Fruit fly (Drosophila melanogaster) whole organism, embryonic: ENCODE data around the gene Cipc.

Experiments
- Blimp-1 ChIP-seq: fragments of 200-800 bp; sonication (Bioruptor generic); optimal IDR thresholded peaks from 3 replicates; lab custom pipeline; 2018; ENCODE audit warnings: missing biosample characterization, missing genetic modification characterization, mild to moderate bottlenecking, moderate library complexity, missing genetic modification reagents
- BtbVII ChIP-seq: fragments of 200-800 bp; sonication (Bioruptor generic); optimal IDR thresholded peaks from 3 replicates; lab custom pipeline; 2017; ENCODE audit warnings: missing biosample characterization, mild to moderate bottlenecking, missing genetic modification characterization
- CG10209 ChIP-seq: fragments of 200-800 bp; sonication (Bioruptor generic); optimal IDR thresholded peaks from 3 replicates; lab custom pipeline; 2017; ENCODE audit warnings: missing biosample characterization, mild to moderate bottlenecking, missing genetic modification characterization, missing genetic modification reagents
- CG10654 ChIP-seq: fragments of 200-800 bp; sonication (Bioruptor generic); optimal IDR thresholded peaks from 2 replicates; lab custom pipeline; 2016; ENCODE audit warnings: missing biosample characterization, missing genetic modification characterization
- CG13624 ChIP-seq: fragments of 200-800 bp; sonication (Bioruptor generic); optimal IDR thresholded peaks from 2 replicates; lab custom pipeline; 2016; ENCODE audit warnings: missing biosample characterization, missing genetic modification characterization
- CG13894 ChIP-seq: fragments of 200-800 bp; sonication (Bioruptor generic); optimal IDR thresholded peaks from 3 replicates; lab custom pipeline; 2018; ENCODE audit warnings: missing biosample characterization, mild to moderate bottlenecking, missing genetic modification characterization, moderate library complexity
- CG14050 ChIP-seq: fragments of 200-800 bp; sonication (Bioruptor generic); IDR thresholded peaks from 3 replicates; pipeline ENCODE4 v1.3.6; 2022; ENCODE audit warnings: missing biosample characterization, missing genetic modification characterization
- CG17802 ChIP-seq: fragments of 200-800 bp; sonication (Bioruptor generic); optimal IDR thresholded peaks from 2 replicates; lab custom pipeline; 2018; ENCODE audit warnings: missing biosample characterization, mild to moderate bottlenecking, missing genetic modification characterization, moderate library complexity
- CG18599 ChIP-seq: fragments of 200-800 bp; sonication (Bioruptor generic); optimal IDR thresholded peaks from 3 replicates; lab custom pipeline; 2017; ENCODE audit warnings: missing biosample characterization, missing genetic modification characterization, mild to moderate bottlenecking, moderate library complexity, missing genetic modification reagents
- CG2116 ChIP-seq: fragments of 200-800 bp; sonication (Bioruptor generic); optimal IDR thresholded peaks from 3 replicates; lab custom pipeline; 2018; ENCODE audit warnings: missing biosample characterization, mild to moderate bottlenecking, missing genetic modification characterization
- CG2120 ChIP-seq: fragments of 200-800 bp; sonication (Bioruptor generic); optimal IDR thresholded peaks from 3 replicates; lab custom pipeline; 2016; ENCODE audit warnings: missing biosample characterization, missing genetic modification characterization
- CG31388 ChIP-seq: fragments of 200-800 bp; sonication (Bioruptor generic); optimal IDR thresholded peaks from 2 replicates; lab custom pipeline; 2016; ENCODE audit warnings: missing biosample characterization, missing genetic modification characterization
- CG3163 ChIP-seq: fragments of 200-800 bp; sonication (Bioruptor generic); optimal IDR thresholded peaks from 3 replicates; lab custom pipeline; 2016; ENCODE audit warnings: missing biosample characterization, missing genetic modification characterization
- CG3726 ChIP-seq: fragments of 200-800 bp; sonication (Bioruptor generic); IDR thresholded peaks from 3 replicates; pipeline ENCODE4, ENCODE4 v1.3.6; 2022; ENCODE audit warnings: missing biosample characterization, missing genetic modification characterization
- CG43689 ChIP-seq: fragments of 200-800 bp; sonication (Bioruptor generic); IDR thresholded peaks from 2 replicates; pipeline ENCODE4 v1.3.6; 2022; ENCODE audit warnings: missing biosample characterization, missing genetic modification characterization
- CG4730 ChIP-seq: fragments of 200-800 bp; sonication (Bioruptor generic); IDR thresholded peaks from 2 replicates; pipeline ENCODE4 v1.3.6; 2022; ENCODE audit warnings: missing biosample characterization, missing genetic modification characterization
- CG8290 ChIP-seq, 3 experiments: fragments of 200-800 bp; sonication (Bioruptor generic); optimal IDR thresholded peaks; 2 replicates each; lab custom pipeline; 2016 to 2019; ENCODE audit warnings: missing biosample characterization in 3 of 3, missing genetic modification characterization in 3 of 3, mild to moderate bottlenecking in 2 of 3, moderate library complexity in 1 of 3
- CG9609 ChIP-seq: fragments of 200-800 bp; sonication (Bioruptor generic); optimal IDR thresholded peaks from 3 replicates; lab custom pipeline; 2016; ENCODE audit warnings: missing biosample characterization, missing genetic modification characterization
- CG9797 ChIP-seq: fragments of 200-800 bp; sonication (Bioruptor generic); optimal IDR thresholded peaks from 3 replicates; lab custom pipeline; 2018; ENCODE audit warnings: missing biosample characterization, mild to moderate bottlenecking, missing genetic modification characterization
- Dek ChIP-seq: fragments of 200-800 bp; sonication (Bioruptor generic); optimal IDR thresholded peaks from 3 replicates; lab custom pipeline; 2019; ENCODE audit warnings: missing biosample characterization, mild to moderate bottlenecking, missing genetic modification characterization, moderate library complexity
- Drgx ChIP-seq: fragments of 200-800 bp; sonication (Bioruptor generic); IDR thresholded peaks from 2 replicates; pipeline ENCODE4 v1.3.6; 2022; ENCODE audit warnings: missing biosample characterization, missing genetic modification characterization
- E2f1 ChIP-seq: fragments of 200-800 bp; sonication (Bioruptor generic); IDR thresholded peaks from 2 replicates; pipeline ENCODE4 v1.3.6; 2022; ENCODE audit warnings: missing biosample characterization, missing genetic modification characterization
- Fer3 ChIP-seq: fragments of 200-800 bp; sonication (Bioruptor generic); optimal IDR thresholded peaks from 2 replicates; lab custom pipeline; 2018; ENCODE audit warnings: missing biosample characterization, mild to moderate bottlenecking, missing genetic modification characterization, moderate library complexity
- NC2β ChIP-seq: fragments of 200-800 bp; sonication (Bioruptor generic); optimal IDR thresholded peaks from 2 replicates; lab custom pipeline; 2016; ENCODE audit warnings: missing biosample characterization, missing genetic modification characterization
- Rfx ChIP-seq: fragments of 200-800 bp; sonication (Bioruptor generic); IDR thresholded peaks from 2 replicates; pipeline ENCODE4 v1.3.6; 2022; ENCODE audit warnings: missing biosample characterization, missing genetic modification characterization
- Vsx1 ChIP-seq: fragments of 200-800 bp; sonication (Bioruptor generic); optimal IDR thresholded peaks from 2 replicates; lab custom pipeline; 2017; ENCODE audit warnings: missing biosample characterization, mild to moderate bottlenecking, missing genetic modification characterization, missing genetic modification reagents
- Xrp1 ChIP-seq: fragments of 200-800 bp; sonication (Bioruptor generic); IDR thresholded peaks from 2 replicates; pipeline ENCODE4 v1.3.6; 2022; ENCODE audit warnings: missing biosample characterization, missing genetic modification characterization
- amos ChIP-seq: fragments of 200-800 bp; sonication (Bioruptor generic); IDR thresholded peaks from 2 replicates; pipeline ENCODE4 v1.3.6; 2022; ENCODE audit warnings: missing biosample characterization, missing genetic modification characterization; ENCODE audit not compliant: partially characterized antibody
- chif ChIP-seq, 2 experiments: fragments of 200-800 bp; sonication (Bioruptor generic); optimal IDR thresholded peaks; 3 replicates each; lab custom pipeline; 2016; ENCODE audit warnings: missing biosample characterization in 2 of 2, missing genetic modification characterization in 2 of 2
- crol ChIP-seq: fragments of 200-800 bp; sonication (Bioruptor generic); IDR thresholded peaks from 2 replicates; pipeline ENCODE4 v1.3.6; 2022; ENCODE audit warnings: missing biosample characterization, missing genetic modification characterization
- dmrt99B ChIP-seq: fragments of 200-800 bp; sonication (Bioruptor generic); optimal IDR thresholded peaks from 2 replicates; lab custom pipeline; 2018; ENCODE audit warnings: missing biosample characterization, mild to moderate bottlenecking, missing genetic modification characterization, moderate library complexity
- ewg ChIP-seq: fragments of 200-800 bp; sonication (Bioruptor generic); optimal IDR thresholded peaks from 3 replicates; lab custom pipeline; 2017; ENCODE audit warnings: mild to moderate bottlenecking, missing biosample characterization, missing genetic modification reagents, missing genetic modification characterization
- ftz-f1 ChIP-seq: fragments of 200-800 bp; sonication (Bioruptor generic); optimal IDR thresholded peaks from 2 replicates; lab custom pipeline; 2016; ENCODE audit warnings: missing biosample characterization, missing genetic modification characterization
- hb ChIP-seq: fragments of 200-800 bp; sonication (Bioruptor generic); IDR thresholded peaks from 3 replicates; pipeline ENCODE4 v1.3.6; 2022; ENCODE audit warnings: missing biosample characterization, missing genetic modification characterization; ENCODE audit not compliant: partially characterized antibody
- kah ChIP-seq: fragments of 200-800 bp; sonication (Bioruptor generic); optimal IDR thresholded peaks from 2 replicates; lab custom pipeline; 2018; ENCODE audit warnings: missing biosample characterization, mild to moderate bottlenecking, missing genetic modification characterization
- ken ChIP-seq: fragments of 200-800 bp; sonication (Bioruptor generic); IDR thresholded peaks from 3 replicates; pipeline ENCODE4 v1.3.6; 2022; ENCODE audit warnings: missing biosample characterization, missing genetic modification characterization
- klu ChIP-seq: fragments of 200-800 bp; sonication (Bioruptor generic); IDR thresholded peaks from 2 replicates; pipeline ENCODE4 v1.3.6; 2022; ENCODE audit warnings: missing biosample characterization, missing genetic modification characterization
- lmd ChIP-seq: fragments of 200-800 bp; sonication (Bioruptor generic); IDR thresholded peaks from 2 replicates; pipeline ENCODE4 v1.3.6; 2022; ENCODE audit warnings: missing biosample characterization, missing genetic modification characterization
- org-1 ChIP-seq: fragments of 200-800 bp; sonication (Bioruptor generic); optimal IDR thresholded peaks from 2 replicates; lab custom pipeline; 2017; ENCODE audit warnings: missing biosample characterization, missing genetic modification characterization
- pan ChIP-seq, 4 experiments: fragments of >200 bp in 3 of 4; fragments of 200-800 bp in 1 of 4; sonication (Bioruptor generic) in 1 of 4; optimal IDR thresholded peaks in 3 of 4; IDR thresholded peaks in 1 of 4; 2 replicates each; pipeline versions ENCODE4 v1.3.6 to Lab custom; 2017 to 2022; ENCODE audit warnings: missing biosample characterization in 2 of 4, missing genetic modification characterization in 2 of 4, mixed read lengths in 1 of 4
- ro ChIP-seq: fragments of 200-800 bp; sonication (Bioruptor generic); IDR thresholded peaks from 2 replicates; pipeline ENCODE4 v1.3.6; 2022; ENCODE audit warnings: missing biosample characterization, missing genetic modification characterization
- sens ChIP-seq: fragments of 200-800 bp; sonication (Bioruptor generic); peaks from one replicate; lab custom pipeline; 2016; ENCODE audit warnings: missing biosample characterization, missing genetic modification characterization
- slou ChIP-seq: fragments of 200-800 bp; sonication (Bioruptor generic); optimal IDR thresholded peaks from 3 replicates; lab custom pipeline; 2016; ENCODE audit warnings: missing biosample characterization, missing genetic modification characterization
- sug ChIP-seq: fragments of 200-800 bp; optimal IDR thresholded peaks from 2 replicates; lab custom pipeline; 2019; ENCODE audit warnings: missing biosample characterization, mild to moderate bottlenecking, missing genetic modification characterization, moderate library complexity
- tio ChIP-seq: fragments of 200-800 bp; sonication (Bioruptor generic); optimal IDR thresholded peaks from 2 replicates; lab custom pipeline; 2017; ENCODE audit warnings: missing biosample characterization, missing genetic modification characterization, inconsistent platforms
- trem ChIP-seq: fragments of 200-800 bp; optimal IDR thresholded peaks from 3 replicates; lab custom pipeline; 2019; ENCODE audit warnings: missing biosample characterization, mild to moderate bottlenecking, missing genetic modification characterization, moderate library complexity
- yki ChIP-seq: fragments of >200 bp; optimal IDR thresholded peaks from 3 replicates; lab custom pipeline; 2018
- zen ChIP-seq: fragments of 200-800 bp; sonication (Bioruptor generic); optimal IDR thresholded peaks from 3 replicates; lab custom pipeline; 2018; ENCODE audit warnings: missing biosample characterization, mild to moderate bottlenecking, missing genetic modification characterization, moderate library complexity
- zen2 ChIP-seq: fragments of 200-800 bp; sonication (Bioruptor generic); IDR thresholded peaks from 3 replicates; pipeline ENCODE4 v1.3.6; 2022; ENCODE audit warnings: missing biosample characterization, missing genetic modification characterization; ENCODE audit not compliant: partially characterized antibody

Gene Cipc

dm6 chr3R:26105924-26106494 lies 659 bp upstream of the Cipc start (continued):
- TF ChIP-seq Vsx1 (GFP tag; lab: Kevin White, UChicago) (no peak), CG10654 (GFP tag; lab: Kevin White, UChicago) (peak; percentile 49), CG10209 (GFP tag; lab: Kevin White, UChicago) (peak; percentile 52), slou (GFP tag; lab: Kevin White, UChicago) (no peak), CG18599 (GFP tag; lab: Kevin White, UChicago) (peak; percentile 90), CG2120 (GFP tag; lab: Kevin White, UChicago) (peak; percentile 38), tio (peak; percentile 48), Drgx (GFP tag; lab: Robert Waterston, UW) (peak; percentile 80), ewg (GFP tag; lab: Kevin White, UChicago) (peak; percentile 12), amos (GFP tag; lab: Robert Waterston, UW) (peak; percentile 5; the same call in 1 of the 2 replicates), Blimp-1 (GFP tag; lab: Kevin White, UChicago) (peak; percentile 34), Fer3 (tag; lab: Kevin White, UChicago) (peak; percentile 82), BtbVII (peak; percentile 73), ftz-f1 (no peak), CG17802 (tag; lab: Kevin White, UChicago) (no peak), Xrp1 (GFP tag; lab: Robert Waterston, UW) (peak; percentile 70; the same call in 1 of the 2 replicates), trem (tag; lab: Kevin White, UChicago) (no peak), lmd (GFP tag; lab: Robert Waterston, UW) (peak; percentile 88), CG14050 (peak; percentile 73), crol (peak; percentile 79), E2f1 (GFP tag; lab: Robert Waterston, UW) (peak; percentile 83), yki (lab: Kevin White, UChicago) (no peak), CG31388 (GFP tag; lab: Kevin White, UChicago) (no peak), sug (tag; lab: Kevin White, UChicago) (no peak), hb (GFP tag; lab: Robert Waterston, UW) (no peak), CG13624 (GFP tag; lab: Kevin White, UChicago) (no peak), CG2116 (GFP tag; lab: Kevin White, UChicago) (no peak), sens (GFP tag; lab: Kevin White, UChicago) (peak; percentile 30), ro (GFP tag; lab: Robert Waterston, UW) (0 out of 2 replicates have a peak, but pooled peaks have one; percentile 28), kah (no peak), Dek (tag; lab: Kevin White, UChicago) (peak; percentile 79), CG3726 (GFP tag; lab: Robert Waterston, UW) (no peak), dmrt99B (tag; lab: Kevin White, UChicago) (peak; percentile 75), org-1 (GFP tag; lab: Kevin White, UChicago) (peak; percentile 37), CG13894 (tag; lab: Kevin White, UChicago) (peak; percentile 74), NC2β (no peak), CG43689 (GFP tag; lab: Robert Waterston, UW) (0 out of 2 replicates have a peak, but pooled peaks have one; percentile 33), pan (optimal IDR thresholded peaks at IDR 0.05; lab: Kevin White, UChicago) (no peak), pan (GFP tag; optimal IDR thresholded peaks at IDR 0.05 in 1 of 2, IDR thresholded peaks at IDR 0.05 in 1 of 2) (peak in 1 of 2 experiments; percentile 81), klu (GFP tag; lab: Robert Waterston, UW) (peak; percentile 64), CG4730 (GFP tag; lab: Robert Waterston, UW) (peak; percentile 62), ken (GFP tag; lab: Robert Waterston, UW) (peak; percentile 65; the same call in 1 of the 3 replicates), CG9609 (GFP tag; lab: Kevin White, UChicago) (no peak), zen (tag; lab: Kevin White, UChicago) (no peak), CG9797 (GFP tag; lab: Kevin White, UChicago) (no peak), Rfx (GFP tag; lab: Robert Waterston, UW) (peak; percentile 92), CG3163 (GFP tag; lab: Kevin White, UChicago) (no peak), zen2 (no peak), chif (GFP tag; optimal IDR thresholded peaks at IDR 0.05; lab: Kevin White, UChicago) (no peak), CG8290 (GFP tag; optimal IDR thresholded peaks at IDR 0.05; lab: Kevin White, UChicago) (no peak), CG8290 (tag; optimal IDR thresholded peaks at IDR 0.05; lab: Kevin White, UChicago) (peak in 1 of 2 experiments; percentile 18)
